Fruit fly (Drosophila melanogaster): ENCODE measurements around the gene Grx1.

Gene Grx1

DNA sequence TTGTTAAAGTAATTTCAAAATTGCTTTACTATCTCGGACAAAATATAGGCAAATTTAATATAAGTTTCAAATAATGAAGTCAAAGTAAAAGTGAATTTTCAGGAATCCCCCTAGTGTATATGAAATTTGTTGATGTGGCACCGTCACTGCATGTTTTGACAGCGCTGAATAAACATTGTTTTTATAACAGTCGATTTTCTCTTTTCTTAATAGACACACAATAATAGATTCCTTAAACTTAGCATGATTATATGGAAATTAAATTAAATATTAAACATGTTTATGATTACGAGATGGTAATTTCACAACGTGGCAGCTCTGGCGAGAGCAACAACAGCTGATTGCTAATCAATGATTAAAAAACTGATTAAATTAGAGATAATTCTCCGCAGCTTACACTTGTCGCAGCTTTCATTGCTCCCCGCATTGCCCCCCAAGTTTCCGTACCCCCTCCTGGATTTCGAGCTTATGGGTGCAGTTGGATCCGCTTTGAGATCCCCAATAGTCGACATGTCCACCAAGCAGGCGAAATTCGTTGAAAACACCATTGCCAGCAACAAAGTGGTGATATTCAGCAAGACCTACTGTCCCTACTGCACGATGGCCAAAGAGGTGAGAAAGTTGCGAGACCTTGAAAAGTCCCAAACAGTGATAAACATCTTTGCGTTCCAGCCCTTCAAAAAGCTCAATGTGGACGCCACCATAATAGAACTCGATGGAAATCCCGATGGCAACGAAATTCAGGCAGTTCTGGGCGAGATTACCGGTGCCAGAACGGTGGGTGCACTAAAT lies at the start of gene Grx1:
TSS of gene Grx1 (plus strand) at position 196 of the 792 bp plus-strand sequence.
- TF ChIP-seq peb (GFP tag; IDR thresholded peaks at IDR 0.05) (no peak), phol (tag; optimal IDR thresholded peaks at IDR 0.05) (peak; percentile 50), ERR (GFP tag; optimal IDR thresholded peaks at IDR 0.05) (no peak), nmo (GFP tag; optimal IDR thresholded peaks at IDR 0.05) (peak; percentile 56), lola (GFP tag; optimal IDR thresholded peaks at IDR 0.05) (peak in 1 of 3 experiments; percentile 57), gcm (GFP tag; optimal IDR thresholded peaks at IDR 0.05) (peak; percentile 55), dm (GFP tag; optimal IDR thresholded peaks at IDR 0.05) (peak; percentile 40), tgo (GFP tag; IDR thresholded peaks at IDR 0.05) (peak; percentile 26; the same call in 1 of the 3 replicates), CG18619 (GFP tag; optimal IDR thresholded peaks at IDR 0.05) (peak; percentile 38), tap (tag; optimal IDR thresholded peaks at IDR 0.05) (peak; percentile 61), tin (GFP tag; optimal IDR thresholded peaks at IDR 0.05) (peak; percentile 59), CG12071 (GFP tag; optimal IDR thresholded peaks at IDR 0.05) (no peak), D (optimal IDR thresholded peaks at IDR 0.05) (no peak), D (GFP tag; optimal IDR thresholded peaks at IDR 0.05) (peak; percentile 47), CG18764 (GFP tag; optimal IDR thresholded peaks at IDR 0.05) (peak; percentile 55), ssp (GFP tag; IDR thresholded peaks at IDR 0.05) (peak; percentile 52; the same call in 1 of the 2 replicates), nom (GFP tag; optimal IDR thresholded peaks at IDR 0.05) (peak; percentile 11), Deaf1 (tag; optimal IDR thresholded peaks at IDR 0.05) (peak; percentile 21), Ada2b (GFP tag; IDR thresholded peaks at IDR 0.05) (peak; percentile 40; the same call in 1 of the 2 replicates), wor (GFP tag; IDR thresholded peaks at IDR 0.05) (no peak), mam (GFP tag; optimal IDR thresholded peaks at IDR 0.05) (peak; percentile 52), Jarid2 (GFP tag; optimal IDR thresholded peaks at IDR 0.05) (no peak), Hr3 (GFP tag; optimal IDR thresholded peaks at IDR 0.05) (peak; percentile 49), CG17359 (tag; optimal IDR thresholded peaks at IDR 0.05) (peak; percentile 8), gce (GFP tag; IDR thresholded peaks at IDR 0.05) (no peak), Dref (GFP tag; IDR thresholded peaks at IDR 0.05) (no peak), ranshi (GFP tag; IDR thresholded peaks at IDR 0.05) (no peak), CG12155 (GFP tag; optimal IDR thresholded peaks at IDR 0.05) (peak; percentile 54), CG12659 (GFP tag; optimal IDR thresholded peaks at IDR 0.05) (peak; percentile 73), tup (GFP tag; optimal IDR thresholded peaks at IDR 0.05) (no peak), Chrac-16 (GFP tag; optimal IDR thresholded peaks at IDR 0.05) (peak; percentile 44), MESR4 (GFP tag; optimal IDR thresholded peaks at IDR 0.05) (peak; percentile 88), CG4328 (GFP tag; optimal IDR thresholded peaks at IDR 0.05) (peak; percentile 43), crc (GFP tag; optimal IDR thresholded peaks at IDR 0.05) (peak; percentile 15), Optix (GFP tag; IDR thresholded peaks at IDR 0.05) (no peak), Spps (tag; optimal IDR thresholded peaks at IDR 0.05) (peak; percentile 20), jing (GFP tag; optimal IDR thresholded peaks at IDR 0.05) (peak; percentile 14), Ptx1 (GFP tag; IDR thresholded peaks at IDR 0.05) (peak; percentile 52), tll (GFP tag; optimal IDR thresholded peaks at IDR 0.05) (peak in 1 of 2 experiments; percentile 45), CG18476 (GFP tag; optimal IDR thresholded peaks at IDR 0.05) (peak; percentile 54), h (optimal IDR thresholded peaks at IDR 0.05) (no peak), CG15601 (tag; optimal IDR thresholded peaks at IDR 0.05) (peak; percentile 54), jigr1 (GFP tag; IDR thresholded peaks at IDR 0.05) (no peak), ro (GFP tag; IDR thresholded peaks at IDR 0.05) (no peak), CG1647 (GFP tag; optimal IDR thresholded peaks at IDR 0.05) (peak; percentile 34), CG2199 (GFP tag; IDR thresholded peaks at IDR 0.05) (no peak), vvl (GFP tag; IDR thresholded peaks at IDR 0.05) (peak; percentile 67), Vsx1 (GFP tag; optimal IDR thresholded peaks at IDR 0.05) (peak; percentile 62), gfzf (GFP tag; optimal IDR thresholded peaks at IDR 0.05) (peak; percentile 5), Rfx (GFP tag; IDR thresholded peaks at IDR 0.05) (peak; percentile 53)
